Fruit fly (Drosophila melanogaster): ENCODE measurements around the gene Sgsf.

Sgsf gene

dm6 chr3R:12365887-12366286 lies 24.4 kb downstream of the Sgsf start:
- TF ChIP-seq psq (optimal IDR thresholded peaks at IDR 0.05) = no peak
- no peak for TF ChIP-seq Dll (optimal IDR thresholded peaks at IDR 0.05)
- no peak for TF ChIP-seq CG8478 (optimal IDR thresholded peaks at IDR 0.05)

dm6 chr3R:12367464-12367863 lies 26.0 kb downstream of the Sgsf start, which contains the start of gene GstD9:
Gene GstD9 (minus strand): TSS chr3R:12367564.
- no peak for TF ChIP-seq usp (GFP tag; optimal IDR thresholded peaks at IDR 0.05)
- TF ChIP-seq pan (optimal IDR thresholded peaks at IDR 0.05) = no peak
- no peak for TF ChIP-seq CG8478 (optimal IDR thresholded peaks at IDR 0.05)
- no peak for TF ChIP-seq Dll (optimal IDR thresholded peaks at IDR 0.05)
- no peak for TF ChIP-seq EcR (GFP tag; optimal IDR thresholded peaks at IDR 0.05)
- no peak for TF ChIP-seq psq (optimal IDR thresholded peaks at IDR 0.05)

dm6 chr3R:12369135-12369792 lies 27.8 kb downstream of the Sgsf start, which contains the start of gene GstD1:
Gene GstD1 (minus strand): TSS chr3R:12369268.
- TF ChIP-seq CG8478 (optimal IDR thresholded peaks at IDR 0.05) = no peak
- no peak for TF ChIP-seq Dll (optimal IDR thresholded peaks at IDR 0.05)
- TF ChIP-seq psq (optimal IDR thresholded peaks at IDR 0.05) = no peak
- no peak for TF ChIP-seq usp (GFP tag; optimal IDR thresholded peaks at IDR 0.05)
- TF ChIP-seq EcR (GFP tag; optimal IDR thresholded peaks at IDR 0.05) = peak in 1 of 2 experiments; percentile 4
- TF ChIP-seq pan (optimal IDR thresholded peaks at IDR 0.05) = no peak

dm6 chr3R:12369793-12370642 lies 28.5 kb downstream of the Sgsf start:
- TF ChIP-seq usp (GFP tag; optimal IDR thresholded peaks at IDR 0.05) (no peak), CG8478 (optimal IDR thresholded peaks at IDR 0.05) (no peak), Dll (optimal IDR thresholded peaks at IDR 0.05) (no peak), EcR (GFP tag; optimal IDR thresholded peaks at IDR 0.05) (no peak)

DNA sequence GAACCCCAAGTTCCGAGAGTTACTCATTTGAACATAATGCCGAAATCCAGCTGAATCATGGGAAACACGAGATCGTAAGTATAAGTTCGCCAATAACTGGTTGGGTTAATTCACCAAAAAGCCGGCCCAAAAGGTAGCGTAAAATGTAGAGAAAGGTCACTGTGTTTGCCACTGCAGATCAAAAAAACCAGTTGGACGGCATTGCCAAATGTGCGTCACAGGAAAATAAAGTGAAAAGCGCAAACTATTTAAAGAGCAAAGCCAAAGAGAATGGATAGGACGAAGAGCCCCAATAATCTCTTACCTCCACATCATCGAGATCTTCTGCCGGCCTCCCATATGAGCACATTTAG lies 29.1 kb downstream of the Sgsf start:
- TF ChIP-seq usp (GFP tag; optimal IDR thresholded peaks at IDR 0.05) (no peak), EcR (GFP tag; optimal IDR thresholded peaks at IDR 0.05) (peak in 1 of 2 experiments; percentile 64)

dm6 chr3R:12371671-12372070 lies 30.2 kb downstream of the Sgsf start, which contains the start of gene GstD2:
Gene GstD2 (plus strand): TSS chr3R:12371971.
- TF ChIP-seq EcR (GFP tag; optimal IDR thresholded peaks at IDR 0.05) = no peak

dm6 chr3R:12372800-12373199 lies 31.3 kb downstream of the Sgsf start, which contains the start of gene GstD3:
Gene GstD3 (plus strand): TSS chr3R:12373068.
- no peak for TF ChIP-seq pan (optimal IDR thresholded peaks at IDR 0.05)
- no peak for TF ChIP-seq EcR (GFP tag; optimal IDR thresholded peaks at IDR 0.05)
- no peak for TF ChIP-seq Dll (optimal IDR thresholded peaks at IDR 0.05)
- no peak for TF ChIP-seq CG8478 (optimal IDR thresholded peaks at IDR 0.05)
- TF ChIP-seq usp (GFP tag; optimal IDR thresholded peaks at IDR 0.05) = no peak
- TF ChIP-seq psq (optimal IDR thresholded peaks at IDR 0.05) = no peak

dm6 chr3R:12373800-12374199 lies 32.3 kb downstream of the Sgsf start, which contains the start of gene GstD4:
Gene GstD4 (plus strand): TSS chr3R:12374100.
- TF ChIP-seq psq (optimal IDR thresholded peaks at IDR 0.05) (no peak), EcR (GFP tag; optimal IDR thresholded peaks at IDR 0.05) (no peak), CG8478 (optimal IDR thresholded peaks at IDR 0.05) (no peak), usp (GFP tag; optimal IDR thresholded peaks at IDR 0.05) (no peak), pan (optimal IDR thresholded peaks at IDR 0.05) (no peak), Dll (optimal IDR thresholded peaks at IDR 0.05) (no peak)

dm6 chr3R:12375258-12375783 lies 33.8 kb downstream of the Sgsf start, which contains the start of gene GstD5:
Gene GstD5 (plus strand): TSS chr3R:12375733.
- TF ChIP-seq pan (optimal IDR thresholded peaks at IDR 0.05) (no peak), psq (optimal IDR thresholded peaks at IDR 0.05) (no peak), EcR (GFP tag; optimal IDR thresholded peaks at IDR 0.05) (no peak), Dll (optimal IDR thresholded peaks at IDR 0.05) (no peak), CG8478 (optimal IDR thresholded peaks at IDR 0.05) (no peak), usp (GFP tag; optimal IDR thresholded peaks at IDR 0.05) (no peak)

DNA sequence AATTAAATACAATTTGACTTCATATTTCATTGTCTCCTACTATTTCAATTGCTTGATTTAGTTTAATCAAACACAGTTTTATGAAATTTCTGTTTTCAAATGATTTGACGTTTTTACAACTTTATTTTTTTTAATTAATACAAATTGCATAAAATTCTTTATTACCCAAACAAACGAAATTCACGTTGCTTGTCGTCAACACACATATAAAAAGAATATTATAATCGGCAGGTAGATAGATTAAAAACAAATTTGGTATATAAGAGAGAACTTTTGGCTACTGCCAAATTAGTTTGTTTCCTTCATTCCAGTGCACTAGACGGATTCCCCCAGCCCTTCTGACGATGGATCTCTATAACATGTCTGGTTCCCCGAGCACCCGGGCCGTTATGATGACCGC lies 35.4 kb downstream of the Sgsf start, which contains the start of gene GstD6:
Gene GstD6, plus strand, starts transcription at position 301 of the 400 bp plus-strand sequence.
- TF ChIP-seq Dll (optimal IDR thresholded peaks at IDR 0.05) (no peak), psq (optimal IDR thresholded peaks at IDR 0.05) (no peak), CG8478 (optimal IDR thresholded peaks at IDR 0.05) (no peak), usp (GFP tag; optimal IDR thresholded peaks at IDR 0.05) (no peak), pan (optimal IDR thresholded peaks at IDR 0.05) (no peak), EcR (GFP tag; optimal IDR thresholded peaks at IDR 0.05) (no peak)

DNA sequence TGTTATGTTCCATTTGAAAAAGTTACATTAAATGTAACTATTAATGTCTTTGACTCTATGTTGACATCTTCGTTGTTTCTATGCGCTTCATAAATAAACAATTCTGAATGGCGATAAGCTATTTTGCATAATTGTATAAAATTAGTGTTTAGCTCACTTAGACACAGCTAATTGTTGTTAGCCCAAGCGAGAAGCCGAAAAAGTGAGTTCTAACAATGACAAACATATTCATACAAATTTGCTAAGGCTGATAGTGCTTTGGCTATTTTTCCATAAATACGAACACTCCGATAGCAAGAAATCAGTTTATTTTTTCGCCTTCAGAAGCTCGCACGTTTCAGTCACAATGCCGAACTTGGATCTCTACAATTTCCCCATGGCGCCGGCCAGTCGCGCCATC lies 36.7 kb downstream of the Sgsf start, which contains the start of gene GstD7:
Gene GstD7, plus strand, starts transcription at position 301 of the 400 bp plus-strand sequence.
- TF ChIP-seq EcR (GFP tag; optimal IDR thresholded peaks at IDR 0.05) = no peak
- no peak for TF ChIP-seq pan (optimal IDR thresholded peaks at IDR 0.05)
- TF ChIP-seq CG8478 (optimal IDR thresholded peaks at IDR 0.05) = no peak
- TF ChIP-seq usp (GFP tag; optimal IDR thresholded peaks at IDR 0.05) = no peak
- TF ChIP-seq Dll (optimal IDR thresholded peaks at IDR 0.05) = no peak
- TF ChIP-seq psq (optimal IDR thresholded peaks at IDR 0.05) = no peak

- TF ChIP-seq EcR (GFP tag; optimal IDR thresholded peaks at IDR 0.05) = no peak
- TF ChIP-seq usp (GFP tag; optimal IDR thresholded peaks at IDR 0.05) = no peak
- TF ChIP-seq Dll (optimal IDR thresholded peaks at IDR 0.05) = no peak
- TF ChIP-seq psq (optimal IDR thresholded peaks at IDR 0.05) = no peak
- TF ChIP-seq pan (optimal IDR thresholded peaks at IDR 0.05) = no peak
- TF ChIP-seq CG8478 (optimal IDR thresholded peaks at IDR 0.05) = no peak
Observed at dm6 chr3R:12379249-12379648, 37.8 kb downstream of the Sgsf start.
